Fruit fly (Drosophila melanogaster) whole organism, embryonic: ENCODE measurements around the gene APC4.

Experiments used
- Antp ChIP-seq: fragments of 200-800 bp; sonication (Bioruptor generic); optimal IDR thresholded peaks from 3 replicates; lab custom pipeline; 2016; ENCODE audit warnings: missing biosample characterization, missing genetic modification characterization
- Asciz ChIP-seq: fragments of 200-800 bp; sonication (Bioruptor generic); optimal IDR thresholded peaks from 2 replicates; lab custom pipeline; 2017; ENCODE audit warnings: missing biosample characterization, mild to moderate bottlenecking, missing genetic modification characterization, missing genetic modification reagents
- Atf-2 ChIP-seq: fragments of 200-800 bp; sonication (Bioruptor generic); optimal IDR thresholded peaks from 2 replicates; lab custom pipeline; 2016; ENCODE audit warnings: missing biosample characterization, missing genetic modification characterization
- CG12071 ChIP-seq: fragments of 200-800 bp; sonication (Bioruptor generic); optimal IDR thresholded peaks from 3 replicates; lab custom pipeline; 2018; ENCODE audit warnings: missing biosample characterization, mild to moderate bottlenecking, missing genetic modification characterization
- CG12391 ChIP-seq: fragments of 200-800 bp; sonication (Bioruptor generic); optimal IDR thresholded peaks from 3 replicates; lab custom pipeline; 2018; ENCODE audit warnings: missing biosample characterization, mild to moderate bottlenecking, missing genetic modification characterization, moderate library complexity
- CG13287 ChIP-seq: fragments of 200-800 bp; sonication (Bioruptor generic); IDR thresholded peaks from 2 replicates; pipeline ENCODE4 v1.3.6; 2022; ENCODE audit warnings: missing biosample characterization, missing genetic modification characterization; ENCODE audit not compliant: partially characterized antibody
- CG14667 ChIP-seq: fragments of 200-800 bp; sonication (Bioruptor generic); IDR thresholded peaks from 2 replicates; pipeline ENCODE4 v1.3.6; 2022; ENCODE audit warnings: missing biosample characterization, missing genetic modification characterization
- CG1603 ChIP-seq: fragments of 200-800 bp; sonication (Bioruptor generic); optimal IDR thresholded peaks from 2 replicates; lab custom pipeline; 2019; ENCODE audit warnings: missing biosample characterization, mild to moderate bottlenecking, missing genetic modification characterization, moderate library complexity
- CG17328 ChIP-seq: fragments of 200-800 bp; sonication (Bioruptor generic); IDR thresholded peaks from 2 replicates; pipeline ENCODE4 v1.3.6; 2022; ENCODE audit warnings: missing biosample characterization, missing genetic modification characterization
- CG1792 ChIP-seq: fragments of 200-800 bp; sonication (Bioruptor generic); optimal IDR thresholded peaks from 2 replicates; lab custom pipeline; 2016; ENCODE audit warnings: missing biosample characterization, missing genetic modification characterization
- CG2116 ChIP-seq: fragments of 200-800 bp; sonication (Bioruptor generic); optimal IDR thresholded peaks from 3 replicates; lab custom pipeline; 2018; ENCODE audit warnings: missing biosample characterization, mild to moderate bottlenecking, missing genetic modification characterization
- CG30403 ChIP-seq: fragments of 200-800 bp; sonication (Bioruptor generic); optimal IDR thresholded peaks from 3 replicates; lab custom pipeline; 2016; ENCODE audit warnings: missing biosample characterization, missing genetic modification characterization
- CG33557 ChIP-seq: fragments of 200-800 bp; sonication (Bioruptor generic); optimal IDR thresholded peaks from 2 replicates; lab custom pipeline; 2019; ENCODE audit warnings: missing biosample characterization, mild to moderate bottlenecking, missing genetic modification characterization, moderate library complexity
- CG3407 ChIP-seq: fragments of 200-800 bp; sonication (Bioruptor generic); optimal IDR thresholded peaks from 2 replicates; lab custom pipeline; 2018; ENCODE audit warnings: missing biosample characterization, mild to moderate bottlenecking, missing genetic modification characterization
- CG34422 ChIP-seq: fragments of 200-800 bp; sonication (Bioruptor generic); IDR thresholded peaks from 3 replicates; pipeline ENCODE4 v1.3.6; 2022; ENCODE audit warnings: missing biosample characterization, missing genetic modification characterization
- CG7556 ChIP-seq: fragments of 200-800 bp; sonication (Bioruptor generic); optimal IDR thresholded peaks from 2 replicates; lab custom pipeline; 2017; ENCODE audit warnings: missing biosample characterization, mild to moderate bottlenecking, missing genetic modification characterization
- CG8359 ChIP-seq: fragments of 200-800 bp; sonication (Bioruptor generic); optimal IDR thresholded peaks from 2 replicates; lab custom pipeline; 2017; ENCODE audit warnings: missing biosample characterization, mild to moderate bottlenecking, missing genetic modification characterization, borderline replicate concordance
- CG9727 ChIP-seq: fragments of 200-800 bp; sonication (Bioruptor generic); optimal IDR thresholded peaks from 3 replicates; lab custom pipeline; 2017; ENCODE audit warnings: missing biosample characterization, mild to moderate bottlenecking, missing genetic modification characterization
- CoRest ChIP-seq: fragments of 200-800 bp; sonication (Bioruptor generic); optimal IDR thresholded peaks from 3 replicates; lab custom pipeline; 2018; ENCODE audit warnings: missing biosample characterization, mild to moderate bottlenecking, missing genetic modification characterization, moderate library complexity
- Dbx ChIP-seq: fragments of 200-800 bp; sonication (Bioruptor generic); IDR thresholded peaks from 3 replicates; pipeline ENCODE4 v1.3.6; 2022; ENCODE audit warnings: missing biosample characterization, missing genetic modification characterization
- Dek ChIP-seq: fragments of 200-800 bp; sonication (Bioruptor generic); optimal IDR thresholded peaks from 3 replicates; lab custom pipeline; 2019; ENCODE audit warnings: missing biosample characterization, mild to moderate bottlenecking, missing genetic modification characterization, moderate library complexity
- Dip3 ChIP-seq: fragments of 200-800 bp; sonication (Bioruptor generic); optimal IDR thresholded peaks from 3 replicates; lab custom pipeline; 2016; ENCODE audit warnings: missing biosample characterization, missing genetic modification characterization
- Fer2 ChIP-seq: fragments of 200-800 bp; sonication (Bioruptor generic); optimal IDR thresholded peaks from 2 replicates; lab custom pipeline; 2018; ENCODE audit warnings: missing biosample characterization, mild to moderate bottlenecking, missing genetic modification characterization, moderate library complexity
- Hr51 ChIP-seq, 2 experiments: fragments of 200-800 bp; sonication (Bioruptor generic); optimal IDR thresholded peaks; 2 replicates in 1 of 2; 3 replicates in 1 of 2; lab custom pipeline; 2016 to 2018; ENCODE audit warnings: missing biosample characterization in 2 of 2, missing genetic modification characterization in 2 of 2, mild to moderate bottlenecking in 1 of 2, moderate library complexity in 1 of 2
- Hr78 ChIP-seq, 2 experiments: fragments of 200-800 bp in 1 of 2; fragments of >200 bp in 1 of 2; sonication (Bioruptor generic) in 1 of 2; optimal IDR thresholded peaks; 2 replicates each; lab custom pipeline; 2017 to 2019; ENCODE audit warnings: missing biosample characterization in 2 of 2, missing genetic modification characterization in 2 of 2, mild to moderate bottlenecking in 1 of 2, moderate library complexity in 1 of 2
- Lim3 ChIP-seq: fragments of 200-800 bp; sonication (Bioruptor generic); IDR thresholded peaks from 2 replicates; pipeline ENCODE4 v1.3.6; 2022; ENCODE audit warnings: missing biosample characterization, missing genetic modification characterization
- NfI ChIP-seq: fragments of 200-800 bp; sonication (Bioruptor generic); optimal IDR thresholded peaks from 3 replicates; lab custom pipeline; 2018; ENCODE audit warnings: missing biosample characterization, mild to moderate bottlenecking, missing genetic modification characterization, moderate library complexity
- Oaz ChIP-seq: fragments of 200-800 bp; sonication (Bioruptor generic); IDR thresholded peaks from 2 replicates; pipeline ENCODE4 v1.3.6; 2022; ENCODE audit warnings: missing biosample characterization, missing genetic modification characterization
- Usf ChIP-seq: fragments of 200-800 bp; sonication (Bioruptor generic); optimal IDR thresholded peaks from 2 replicates; lab custom pipeline; 2017; ENCODE audit warnings: missing genotype, missing biosample characterization, missing genetic modification characterization
- al ChIP-seq: fragments of 200-800 bp; sonication (Bioruptor generic); IDR thresholded peaks from 2 replicates; pipeline ENCODE4 v1.3.6; 2022; ENCODE audit warnings: missing biosample characterization, missing genetic modification characterization
- crp ChIP-seq, 2 experiments: fragments of 200-800 bp; sonication (Bioruptor generic); optimal IDR thresholded peaks; 2 replicates in 1 of 2; 3 replicates in 1 of 2; lab custom pipeline; 2017; ENCODE audit warnings: missing biosample characterization in 2 of 2, missing genetic modification characterization in 2 of 2, mild to moderate bottlenecking in 1 of 2, moderate library complexity in 1 of 2
- danr ChIP-seq: fragments of 200-800 bp; sonication (Bioruptor generic); IDR thresholded peaks from 2 replicates; pipeline ENCODE4 v1.3.6; 2022; ENCODE audit warnings: missing biosample characterization, missing genetic modification characterization
- exex ChIP-seq: fragments of 200-800 bp; sonication (Bioruptor generic); optimal IDR thresholded peaks from 4 replicates; lab custom pipeline; 2018; ENCODE audit warnings: missing biosample characterization, mild to moderate bottlenecking, missing genetic modification characterization, moderate library complexity
- eyg ChIP-seq: fragments of 200-800 bp; sonication (Bioruptor generic); optimal IDR thresholded peaks from 3 replicates; lab custom pipeline; 2016; ENCODE audit warnings: missing biosample characterization, missing genetic modification characterization
- fd102C ChIP-seq: fragments of 200-800 bp; sonication (Bioruptor generic); optimal IDR thresholded peaks from 2 replicates; lab custom pipeline; 2018; ENCODE audit warnings: missing biosample characterization, mild to moderate bottlenecking, missing genetic modification characterization, moderate library complexity
- gsb ChIP-seq: fragments of 200-800 bp; sonication (Bioruptor generic); IDR thresholded peaks from 2 replicates; pipeline ENCODE4 v1.3.6; 2022; ENCODE audit warnings: missing biosample characterization, missing genetic modification characterization
- gt ChIP-seq: fragments of 200-800 bp; sonication (Bioruptor generic); IDR thresholded peaks from 2 replicates; pipeline ENCODE4 v1.3.6; 2022; ENCODE audit warnings: missing biosample characterization, missing genetic modification characterization
- hkb ChIP-seq, 2 experiments: fragments of 200-800 bp in 1 of 2; fragments of >200 bp in 1 of 2; sonication (Bioruptor generic) in 1 of 2; IDR thresholded peaks in 1 of 2; optimal IDR thresholded peaks in 1 of 2; 2 replicates each; pipeline versions ENCODE4 v1.3.6 to Lab custom; 2017 to 2022; ENCODE audit warnings: missing biosample characterization in 1 of 2, missing genetic modification characterization in 1 of 2
- hth ChIP-seq: fragments of >200 bp; optimal IDR thresholded peaks from 2 replicates; lab custom pipeline; 2017; ENCODE audit warnings: inconsistent platforms
- insv ChIP-seq, 2 experiments: fragments of 200-800 bp; sonication (Bioruptor generic); optimal IDR thresholded peaks; 3 replicates each; lab custom pipeline; 2016 to 2018; ENCODE audit warnings: missing biosample characterization in 2 of 2, missing genetic modification characterization in 2 of 2
- kay ChIP-seq: fragments of 200-800 bp; sonication (Bioruptor generic); optimal IDR thresholded peaks from 2 replicates; lab custom pipeline; 2016; ENCODE audit warnings: missing biosample characterization, missing genetic modification characterization
- lilli ChIP-seq: fragments of 200-800 bp; sonication (Bioruptor generic); optimal IDR thresholded peaks from 3 replicates; lab custom pipeline; 2016; ENCODE audit warnings: missing biosample characterization, missing genetic modification characterization
- mam ChIP-seq: fragments of 200-800 bp; sonication (Bioruptor generic); optimal IDR thresholded peaks from 3 replicates; lab custom pipeline; 2016; ENCODE audit warnings: missing biosample characterization, missing genetic modification characterization
- pfk ChIP-seq: fragments of 200-800 bp; sonication (Bioruptor generic); optimal IDR thresholded peaks from 2 replicates; lab custom pipeline; 2018; ENCODE audit warnings: missing biosample characterization, mild to moderate bottlenecking, missing genetic modification characterization, moderate library complexity
- shn ChIP-seq: fragments of 200-800 bp; sonication (Bioruptor generic); optimal IDR thresholded peaks from 3 replicates; lab custom pipeline; 2016; ENCODE audit warnings: missing biosample characterization, missing genetic modification characterization
- sim ChIP-seq: fragments of 200-800 bp; sonication (Bioruptor generic); IDR thresholded peaks from 2 replicates; pipeline ENCODE4 v1.3.6; 2022; ENCODE audit warnings: missing biosample characterization, missing genetic modification characterization
- sna ChIP-seq: fragments of 200-800 bp; sonication (Bioruptor generic); IDR thresholded peaks from 2 replicates; pipeline ENCODE4 v1.3.6; 2022; ENCODE audit warnings: missing biosample characterization, missing genetic modification characterization; ENCODE audit not compliant: partially characterized antibody
- stwl ChIP-seq: fragments of 200-800 bp; sonication (Bioruptor generic); optimal IDR thresholded peaks from 3 replicates; lab custom pipeline; 2018; ENCODE audit warnings: missing biosample characterization, mild to moderate bottlenecking, missing genetic modification characterization, moderate library complexity
- trem ChIP-seq: fragments of 200-800 bp; optimal IDR thresholded peaks from 3 replicates; lab custom pipeline; 2019; ENCODE audit warnings: missing biosample characterization, mild to moderate bottlenecking, missing genetic modification characterization, moderate library complexity
- vfl ChIP-seq: fragments of 200-800 bp; sonication (Bioruptor generic); optimal IDR thresholded peaks from 2 replicates; lab custom pipeline; 2016; ENCODE audit warnings: missing biosample characterization, missing genetic modification characterization

Gene APC4

DNA sequence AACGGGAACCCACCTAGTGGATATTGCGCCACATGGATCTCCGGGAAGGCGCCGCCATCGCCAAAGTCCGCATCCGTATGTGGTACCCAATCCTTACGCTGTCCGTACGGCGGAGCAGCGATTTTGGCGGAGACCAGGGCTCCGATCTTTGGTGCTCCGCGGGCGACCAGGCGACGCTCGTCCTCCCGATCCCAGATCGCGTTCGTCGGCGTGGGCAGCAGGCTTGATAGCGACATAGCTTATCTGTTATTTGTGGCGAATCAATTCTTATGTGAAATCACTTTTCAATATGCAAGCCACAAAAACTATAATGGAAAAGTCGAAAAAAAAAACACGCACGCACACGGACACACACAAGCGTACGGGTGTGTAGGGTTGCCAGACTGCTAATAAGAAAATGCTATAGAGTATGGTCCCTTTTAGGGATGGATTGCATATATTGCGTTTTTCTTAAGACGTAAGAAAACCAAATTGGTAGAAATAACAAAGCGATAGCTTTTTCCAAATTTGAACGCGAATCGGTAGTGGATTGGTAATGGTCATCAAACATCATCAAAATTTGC lies 23.6 kb downstream of the APC4 start, which contains the start of gene Bx42 (continued):
- TF ChIP-seq hth (lab: Kevin White, UChicago) (no peak), Fer2 (tag; lab: Kevin White, UChicago) (no peak), CG13287 (GFP tag; lab: Robert Waterston, UW) (no peak), vfl (GFP tag; lab: Kevin White, UChicago) (no peak), eyg (GFP tag; lab: Kevin White, UChicago) (no peak), Antp (GFP tag; lab: Kevin White, UChicago) (no peak), hkb (optimal IDR thresholded peaks at IDR 0.05; lab: Kevin White, UChicago) (no peak), hkb (GFP tag; IDR thresholded peaks at IDR 0.05; lab: Robert Waterston, UW) (no peak), CG33557 (GFP tag; lab: Kevin White, UChicago) (no peak), CG1792 (GFP tag; lab: Kevin White, UChicago) (no peak), CG30403 (GFP tag; lab: Kevin White, UChicago) (peak; percentile 48), CG17328 (GFP tag; lab: Robert Waterston, UW) (no peak), Hr51 (GFP tag; optimal IDR thresholded peaks at IDR 0.05; lab: Kevin White, UChicago) (no peak), al (GFP tag; lab: Robert Waterston, UW) (no peak), CG2116 (GFP tag; lab: Kevin White, UChicago) (no peak), Asciz (GFP tag; lab: Kevin White, UChicago) (no peak), CG3407 (GFP tag; lab: Kevin White, UChicago) (no peak), CG7556 (no peak), Atf-2 (GFP tag; lab: Kevin White, UChicago) (no peak), danr (GFP tag; lab: Robert Waterston, UW) (no peak), NfI (no peak), crp (GFP tag; optimal IDR thresholded peaks at IDR 0.05; lab: Kevin White, UChicago) (no peak), sim (GFP tag; lab: Robert Waterston, UW) (no peak), insv (GFP tag; optimal IDR thresholded peaks at IDR 0.05; lab: Kevin White, UChicago) (no peak), trem (tag; lab: Kevin White, UChicago) (no peak), Dip3 (GFP tag; lab: Kevin White, UChicago) (no peak), exex (tag; lab: Kevin White, UChicago) (no peak), CG12071 (no peak), sna (GFP tag; lab: Robert Waterston, UW) (no peak), CG34422 (GFP tag; lab: Robert Waterston, UW) (no peak), Dek (tag; lab: Kevin White, UChicago) (no peak), CoRest (tag; lab: Kevin White, UChicago) (peak; percentile 11), Lim3 (GFP tag; lab: Robert Waterston, UW) (no peak), Usf (GFP tag; lab: Kevin White, UChicago) (no peak), CG8359 (GFP tag; lab: Kevin White, UChicago) (no peak), fd102C (GFP tag; lab: Kevin White, UChicago) (no peak), mam (GFP tag; lab: Kevin White, UChicago) (no peak), CG1603 (no peak), stwl (tag; lab: Kevin White, UChicago) (no peak), shn (GFP tag; lab: Kevin White, UChicago) (no peak), CG12391 (tag; lab: Kevin White, UChicago) (no peak), kay (GFP tag; lab: Kevin White, UChicago) (no peak), Hr78 (GFP tag; optimal IDR thresholded peaks at IDR 0.05; lab: Kevin White, UChicago) (no peak), CG9727 (GFP tag; lab: Kevin White, UChicago) (no peak), lilli (GFP tag; lab: Kevin White, UChicago) (peak; percentile 23), gsb (GFP tag; lab: Robert Waterston, UW) (no peak), Dbx (no peak), pfk (GFP tag; lab: Kevin White, UChicago) (no peak), gt (GFP tag; lab: Robert Waterston, UW) (no peak), CG14667 (GFP tag; lab: Robert Waterston, UW) (no peak), Oaz (GFP tag; lab: Robert Waterston, UW) (no peak)
